Worm (Caenorhabditis elegans) whole organism, L1 larva: ENCODE results near the gene zipt-2.1.

Source experiments
- C16A3.4 ChIP-seq: fragments of 150-350 bp; optimal IDR thresholded peaks from 2 replicates; lab custom pipeline; 2014; ENCODE audit warnings: missing biosample characterization, missing genetic modification characterization
- C34B4.2 ChIP-seq: sonication (generic microtip); optimal IDR thresholded peaks from 2 replicates; lab custom pipeline; 2017; ENCODE audit warnings: mild to moderate bottlenecking, missing genetic modification characterization, missing compliant biosample characterization
- Y116A8C.19 ChIP-seq: sonication (generic microtip); optimal IDR thresholded peaks from 2 replicates; lab custom pipeline; 2016; ENCODE audit warnings: missing compliant biosample characterization, missing genetic modification characterization, borderline replicate concordance
- aha-1 ChIP-seq: fragments of 150-350 bp; optimal IDR thresholded peaks from 2 replicates; lab custom pipeline; 2014; ENCODE audit warnings: missing biosample characterization, missing genetic modification characterization
- ama-1 ChIP-seq: fragments of 150-350 bp; optimal IDR thresholded peaks from 2 replicates; lab custom pipeline; 2014
- blmp-1 ChIP-seq: fragments of 150-350 bp; optimal IDR thresholded peaks from 2 replicates; lab custom pipeline; 2014; ENCODE audit warnings: missing biosample characterization, missing genetic modification characterization
- ceh-82 ChIP-seq, 3 experiments: fragments of 150-350 bp in 1 of 3; sonication (generic microtip) in 2 of 3; optimal IDR thresholded peaks; 2 replicates each; lab custom pipeline; 2014 to 2017; ENCODE audit warnings: missing biosample characterization in 3 of 3, missing genetic modification characterization in 3 of 3
- ceh-88 ChIP-seq: fragments of 200-800 bp; sonication (Bioruptor generic); IDR thresholded peaks from 2 replicates; pipeline ENCODE4 v1.3.6; 2022; ENCODE audit warnings: missing genetic modification characterization, missing compliant biosample characterization
- ceh-90 ChIP-seq: sonication (generic microtip); optimal IDR thresholded peaks from 2 replicates; lab custom pipeline; 2016; ENCODE audit warnings: missing genetic modification characterization, missing compliant biosample characterization
- ces-1 ChIP-seq: fragments of 150-350 bp; optimal IDR thresholded peaks from 2 replicates; lab custom pipeline; 2014; ENCODE audit warnings: missing biosample characterization, missing genetic modification reagents, missing genetic modification characterization
- dpl-1 ChIP-seq, 3 experiments: fragments of 150-350 bp in 2 of 3; sonication (generic microtip) in 1 of 3; optimal IDR thresholded peaks; 2 replicates each; lab custom pipeline; 2014 to 2017; ENCODE audit warnings: missing biosample characterization in 3 of 3, missing genetic modification characterization in 3 of 3, missing genetic modification reagents in 3 of 3
- dsc-1 ChIP-seq: sonication (generic microtip); optimal IDR thresholded peaks from 2 replicates; lab custom pipeline; 2016; ENCODE audit warnings: mild to moderate bottlenecking, missing genetic modification characterization, missing compliant biosample characterization
- efl-1 ChIP-seq, 4 experiments: fragments of 150-350 bp; optimal IDR thresholded peaks in 3 of 4; peaks in 1 of 4; 1 replicate in 1 of 4; 2 replicates in 3 of 4; lab custom pipeline; 2014; ENCODE audit warnings: missing biosample characterization in 2 of 4, missing genetic modification characterization in 2 of 4, missing genetic modification reagents in 2 of 4
- efl-3 ChIP-seq: fragments of 200-800 bp; sonication (Bioruptor generic); optimal IDR thresholded peaks from 2 replicates; lab custom pipeline; 2018; ENCODE audit warnings: mild to moderate bottlenecking, missing genetic modification characterization, missing compliant biosample characterization
- egl-13 ChIP-seq: sonication (generic microtip); optimal IDR thresholded peaks from 2 replicates; lab custom pipeline; 2016; ENCODE audit warnings: missing genotype, missing genetic modification reagents, missing genetic modification characterization, missing compliant biosample characterization
- elt-2 ChIP-seq: sonication (generic microtip); optimal IDR thresholded peaks from 2 replicates; lab custom pipeline; 2016; ENCODE audit warnings: missing genetic modification characterization, mild to moderate bottlenecking, inconsistent platforms, missing compliant biosample characterization, missing genetic modification reagents
- ets-5 ChIP-seq: fragments of 200-800 bp; sonication (Bioruptor generic); IDR thresholded peaks from 2 replicates; pipeline ENCODE4 v1.3.6; 2022; ENCODE audit warnings: missing genetic modification characterization, missing compliant biosample characterization
- fkh-10 ChIP-seq: sonication (generic microtip); optimal IDR thresholded peaks from 2 replicates; lab custom pipeline; 2017; ENCODE audit warnings: missing biosample characterization, missing genetic modification reagents, missing genetic modification characterization
- fkh-4 ChIP-seq: sonication (generic microtip); optimal IDR thresholded peaks from 2 replicates; lab custom pipeline; 2016; ENCODE audit warnings: missing compliant biosample characterization, missing genetic modification characterization, borderline replicate concordance
- fkh-8 ChIP-seq: sonication (generic microtip); optimal IDR thresholded peaks from 2 replicates; lab custom pipeline; 2016; ENCODE audit warnings: mild to moderate bottlenecking, missing genetic modification characterization, missing compliant biosample characterization
- fos-1 ChIP-seq: fragments of 150-350 bp; optimal IDR thresholded peaks from 2 replicates; lab custom pipeline; 2014; ENCODE audit warnings: missing biosample characterization, missing genetic modification characterization
- grh-1 ChIP-seq: fragments of 200-800 bp; sonication (Bioruptor generic); IDR thresholded peaks from 2 replicates; pipeline ENCODE4 v1.3.6; 2022; ENCODE audit warnings: missing genetic modification reagents, missing genetic modification characterization, missing compliant biosample characterization
- hlh-17 ChIP-seq: fragments of 200-800 bp; sonication (Bioruptor generic); optimal IDR thresholded peaks from 2 replicates; lab custom pipeline; 2018; ENCODE audit warnings: missing genetic modification characterization, mild to moderate bottlenecking, missing compliant biosample characterization, moderate library complexity, borderline replicate concordance
- hlh-4 ChIP-seq: sonication (generic microtip); optimal IDR thresholded peaks from 2 replicates; lab custom pipeline; 2016; ENCODE audit warnings: mild to moderate bottlenecking, missing genetic modification characterization, missing compliant biosample characterization
- irx-1 ChIP-seq: sonication (generic microtip); optimal IDR thresholded peaks from 2 replicates; lab custom pipeline; 2016; ENCODE audit warnings: missing genetic modification characterization, missing compliant biosample characterization
- isw-1 ChIP-seq: fragments of 200-800 bp; sonication (Bioruptor generic); IDR thresholded peaks from 2 replicates; pipeline ENCODE4 v1.3.6; 2022; ENCODE audit warnings: missing genetic modification characterization, missing compliant biosample characterization
- jun-1 ChIP-seq: fragments of 150-350 bp; optimal IDR thresholded peaks from 2 replicates; lab custom pipeline; 2014; ENCODE audit warnings: missing biosample characterization, missing genetic modification reagents, missing genetic modification characterization
- lin-13 ChIP-seq: fragments of 150-350 bp; optimal IDR thresholded peaks from 2 replicates; lab custom pipeline; 2014; ENCODE audit warnings: missing biosample characterization, missing genetic modification reagents, missing genetic modification characterization
- lin-15B ChIP-seq: fragments of 150-350 bp; sonication (generic microtip); optimal IDR thresholded peaks from 3 replicates; lab custom pipeline; 2014; ENCODE audit warnings: missing biosample characterization, missing genetic modification characterization
- lin-35 ChIP-seq, 2 experiments: fragments of 150-350 bp; optimal IDR thresholded peaks; 2 replicates each; lab custom pipeline; 2014; ENCODE audit warnings: missing biosample characterization in 2 of 2, missing genetic modification characterization in 2 of 2, missing genetic modification reagents in 2 of 2
- lin-39 ChIP-seq: fragments of 150-350 bp; optimal IDR thresholded peaks from 2 replicates; lab custom pipeline; 2014; ENCODE audit warnings: missing biosample characterization, missing genetic modification reagents, missing genetic modification characterization
- lsy-2 ChIP-seq, 2 experiments: fragments of 150-350 bp; optimal IDR thresholded peaks; 2 replicates each; lab custom pipeline; 2014; ENCODE audit warnings: missing biosample characterization in 2 of 2, missing genetic modification characterization in 2 of 2
- mef-2 ChIP-seq: fragments of 150-350 bp; optimal IDR thresholded peaks from 2 replicates; lab custom pipeline; 2014; ENCODE audit warnings: missing biosample characterization, missing genetic modification characterization
- mep-1 ChIP-seq: fragments of 150-350 bp; optimal IDR thresholded peaks from 2 replicates; lab custom pipeline; 2014; ENCODE audit warnings: missing biosample characterization, missing genetic modification characterization
- nhr-12 ChIP-seq: sonication (generic microtip); optimal IDR thresholded peaks from 2 replicates; lab custom pipeline; 2017; ENCODE audit warnings: missing biosample characterization, missing genetic modification characterization
- nhr-20 ChIP-seq: sonication (generic microtip); optimal IDR thresholded peaks from 2 replicates; lab custom pipeline; 2016; ENCODE audit warnings: mild to moderate bottlenecking, missing genetic modification characterization, missing compliant biosample characterization
- nhr-237 ChIP-seq: fragments of 150-350 bp; optimal IDR thresholded peaks from 2 replicates; lab custom pipeline; 2014; ENCODE audit warnings: missing biosample characterization, missing genetic modification characterization
- nhr-71 ChIP-seq: sonication (generic microtip); optimal IDR thresholded peaks from 2 replicates; lab custom pipeline; 2016; ENCODE audit warnings: mild to moderate bottlenecking, missing genetic modification characterization, moderate library complexity, missing compliant biosample characterization
- nhr-76 ChIP-seq: sonication (generic microtip); optimal IDR thresholded peaks from 2 replicates; lab custom pipeline; 2017; ENCODE audit warnings: missing biosample characterization, missing genetic modification characterization
- nhr-77 ChIP-seq: fragments of 150-350 bp; optimal IDR thresholded peaks from 2 replicates; lab custom pipeline; 2014; ENCODE audit warnings: missing biosample characterization, missing genetic modification characterization
- nhr-84 ChIP-seq: sonication (generic microtip); optimal IDR thresholded peaks from 2 replicates; lab custom pipeline; 2017; ENCODE audit warnings: missing biosample characterization, missing genetic modification characterization
- nhr-85 ChIP-seq: sonication (generic microtip); peaks from one replicate; lab custom pipeline; 2016; ENCODE audit warnings: missing genetic modification characterization, inconsistent platforms, missing compliant biosample characterization
- nhr-90 ChIP-seq: sonication (generic microtip); optimal IDR thresholded peaks from 2 replicates; lab custom pipeline; 2016; ENCODE audit warnings: mild to moderate bottlenecking, missing genetic modification characterization, missing compliant biosample characterization; ENCODE audit not compliant: poor library complexity
- pqm-1 ChIP-seq: sonication (generic microtip); optimal IDR thresholded peaks from 3 replicates; lab custom pipeline; 2017; ENCODE audit warnings: missing biosample characterization, missing genetic modification characterization
- rnt-1 ChIP-seq: sonication (generic microtip); optimal IDR thresholded peaks from 2 replicates; lab custom pipeline; 2016; ENCODE audit warnings: mild to moderate bottlenecking, missing genetic modification characterization, moderate library complexity, missing compliant biosample characterization
- skn-1 ChIP-seq: fragments of 150-350 bp; optimal IDR thresholded peaks from 2 replicates; lab custom pipeline; 2014; ENCODE audit warnings: missing biosample characterization, missing genetic modification characterization
- tbx-2 ChIP-seq: sonication (generic microtip); optimal IDR thresholded peaks from 2 replicates; lab custom pipeline; 2016; ENCODE audit warnings: missing genetic modification characterization, missing compliant biosample characterization
- tlp-1 ChIP-seq: fragments of 150-350 bp; optimal IDR thresholded peaks from 2 replicates; lab custom pipeline; 2014; ENCODE audit warnings: missing biosample characterization, missing genetic modification characterization
- xbp-1 ChIP-seq: sonication (generic microtip); optimal IDR thresholded peaks from 2 replicates; lab custom pipeline; 2016; ENCODE audit warnings: missing genetic modification characterization, missing compliant biosample characterization
- zag-1 ChIP-seq: fragments of 150-350 bp; optimal IDR thresholded peaks from 2 replicates; lab custom pipeline; 2014; ENCODE audit warnings: missing biosample characterization, missing genetic modification characterization
- zip-4 ChIP-seq: fragments of 200-800 bp; sonication (Bioruptor generic); optimal IDR thresholded peaks from 2 replicates; lab custom pipeline; 2018; ENCODE audit warnings: mild to moderate bottlenecking, missing genetic modification characterization, moderate library complexity, missing compliant biosample characterization
- ztf-11 ChIP-seq, 2 experiments: sonication (generic microtip); optimal IDR thresholded peaks; 2 replicates each; lab custom pipeline; 2016 to 2017; ENCODE audit warnings: missing genetic modification characterization in 2 of 2, missing biosample characterization in 1 of 2, missing compliant biosample characterization in 1 of 2
- ztf-4 ChIP-seq: fragments of 150-350 bp; optimal IDR thresholded peaks from 2 replicates; lab custom pipeline; 2014; ENCODE audit warnings: missing biosample characterization, missing genetic modification characterization

zipt-2.1 gene

DNA sequence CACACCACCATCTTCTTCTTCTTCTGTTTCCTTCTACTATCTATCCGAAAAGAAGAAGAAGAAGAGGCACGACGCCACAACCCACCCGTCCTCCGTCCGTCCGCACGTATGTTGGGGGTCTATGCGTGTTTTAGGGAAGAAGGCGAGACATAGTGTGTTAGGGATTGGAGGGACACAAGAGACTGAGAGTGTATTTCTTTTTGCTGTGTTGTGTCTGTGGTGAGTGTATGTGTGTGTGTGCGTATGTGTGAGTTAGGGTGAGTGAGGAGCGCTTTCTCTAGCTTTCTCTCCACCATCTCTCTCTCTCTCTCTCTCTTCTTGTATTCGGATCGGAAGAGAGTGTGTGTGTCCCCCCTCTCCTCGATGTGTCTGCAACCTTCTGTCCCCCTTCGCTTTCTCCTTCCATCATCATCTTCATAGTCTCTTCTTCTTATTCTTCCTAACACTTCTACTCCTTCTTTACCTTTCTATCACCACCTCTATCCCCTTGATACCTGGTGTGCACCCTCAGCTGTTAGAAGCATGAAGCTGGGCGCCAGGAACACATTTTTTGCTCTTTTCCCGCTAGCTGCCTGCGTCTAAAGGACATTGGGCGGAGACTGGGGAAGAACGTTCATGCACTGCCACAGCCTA lies 22.3 kb downstream of the zipt-2.1 start (continued):
- TF ChIP-seq ces-1 (no peak), grh-1 (no peak), efl-3 (no peak), mef-2 (tag; lab: Kevin White, UChicago) (no peak), fkh-8 (peak; percentile 86), isw-1 (GFP tag; lab: Robert Waterston, UW) (peak; percentile 39), dsc-1 (tag; lab: Kevin White, UChicago) (peak; percentile 16), ama-1 (no peak), Y116A8C.19 (tag; lab: Kevin White, UChicago) (no peak), mep-1 (tag; lab: Kevin White, UChicago) (peak; percentile 83), elt-2 (tag; lab: Kevin White, UChicago) (no peak), C34B4.2 (tag; lab: Kevin White, UChicago) (no peak), lin-39 (tag; lab: Kevin White, UChicago) (no peak), nhr-237 (tag; lab: Kevin White, UChicago) (peak; percentile 82), nhr-85 (peak; percentile 92), egl-13 (tag; lab: Kevin White, UChicago) (peak; percentile 34), nhr-71 (tag; lab: Kevin White, UChicago) (peak; percentile 88), xbp-1 (tag; lab: Kevin White, UChicago) (peak; percentile 63), nhr-77 (tag; lab: Kevin White, UChicago) (peak; percentile 88), hlh-4 (tag; lab: Kevin White, UChicago) (no peak), zip-4 (GFP tag; lab: Kevin White, UChicago) (no peak), C16A3.4 (tag; lab: Kevin White, UChicago) (peak; percentile 94), lin-35 (GFP tag; optimal IDR thresholded peaks at IDR 0.05; lab: Kevin White, UChicago) (peak; percentile 75 to 84), fos-1 (tag; lab: Kevin White, UChicago) (peak; percentile 86), ceh-82 (tag; optimal IDR thresholded peaks at IDR 0.05; lab: Kevin White, UChicago) (peak; percentile 58 to 83 (median 75)), blmp-1 (tag; lab: Kevin White, UChicago) (peak; percentile 97), jun-1 (tag; lab: Kevin White, UChicago) (peak; percentile 83), pqm-1 (tag; lab: Kevin White, UChicago) (no peak), skn-1 (tag; lab: Kevin White, UChicago) (peak; percentile 62), ztf-11 (tag; optimal IDR thresholded peaks at IDR 0.05; lab: Kevin White, UChicago) (peak in 1 of 2 experiments; percentile 32), ztf-4 (tag; lab: Kevin White, UChicago) (peak; percentile 83), hlh-17 (GFP tag; lab: Kevin White, UChicago) (no peak), tlp-1 (no peak), nhr-20 (tag; lab: Kevin White, UChicago) (peak; percentile 89), nhr-12 (tag; lab: Kevin White, UChicago) (no peak), efl-1 (optimal IDR thresholded peaks at IDR 0.05; lab: Kevin White, UChicago) (peak; percentile 70 to 74), efl-1 (GFP tag; optimal IDR thresholded peaks at IDR 0.05 in 1 of 2; lab: Kevin White, UChicago) (peak; percentile 42 to 90), dpl-1 (GFP tag; optimal IDR thresholded peaks at IDR 0.05; lab: Kevin White, UChicago) (peak; percentile 39 to 55 (median 44)), ets-5 (GFP tag; lab: Robert Waterston, UW) (no peak), nhr-76 (tag; lab: Kevin White, UChicago) (no peak), nhr-84 (no peak), zag-1 (tag; lab: Kevin White, UChicago) (peak; percentile 67), aha-1 (peak; percentile 32), fkh-4 (no peak), tbx-2 (peak; percentile 86), ceh-88 (GFP tag; lab: Robert Waterston, UW) (peak; percentile 66), fkh-10 (peak; percentile 85), nhr-90 (tag; lab: Kevin White, UChicago) (peak; percentile 67), lin-15B (tag; lab: Kevin White, UChicago) (no peak), rnt-1 (tag; lab: Kevin White, UChicago) (peak; percentile 78), lin-13 (GFP tag; lab: Kevin White, UChicago) (peak; percentile 83), irx-1 (tag; lab: Kevin White, UChicago) (peak; percentile 64), lsy-2 (tag; optimal IDR thresholded peaks at IDR 0.05; lab: Kevin White, UChicago) (peak; percentile 70 to 93), ceh-90 (no peak)
